Fruit fly (Drosophila melanogaster) whole organism, embryonic: ENCODE data around the gene Cyfip.

Experiments used
- Atf-2 ChIP-seq: fragments of 200-800 bp; sonication (Bioruptor generic); optimal IDR thresholded peaks from 2 replicates; lab custom pipeline; 2016; ENCODE audit warnings: missing biosample characterization, missing genetic modification characterization
- B-H2 ChIP-seq: fragments of 200-800 bp; sonication (Bioruptor generic); optimal IDR thresholded peaks from 2 replicates; lab custom pipeline; 2018; ENCODE audit warnings: missing biosample characterization, mild to moderate bottlenecking, missing genetic modification characterization
- CG10267 ChIP-seq: fragments of 200-800 bp; sonication (Bioruptor generic); optimal IDR thresholded peaks from 2 replicates; lab custom pipeline; 2018; ENCODE audit warnings: missing biosample characterization, mild to moderate bottlenecking, missing genetic modification characterization, moderate library complexity
- CG10366 ChIP-seq: fragments of 200-800 bp; sonication (Bioruptor generic); IDR thresholded peaks from 2 replicates; pipeline ENCODE4 v1.3.6; 2022; ENCODE audit warnings: missing biosample characterization, missing genetic modification characterization
- CG11398 ChIP-seq: fragments of 200-800 bp; sonication (Bioruptor generic); optimal IDR thresholded peaks from 2 replicates; lab custom pipeline; 2016; ENCODE audit warnings: missing biosample characterization, missing genetic modification characterization
- CG11696 ChIP-seq: fragments of 200-800 bp; sonication (Bioruptor generic); IDR thresholded peaks from 2 replicates; pipeline ENCODE4 v1.3.6; 2022; ENCODE audit warnings: missing biosample characterization, missing genetic modification characterization
- CG12071 ChIP-seq: fragments of 200-800 bp; sonication (Bioruptor generic); optimal IDR thresholded peaks from 3 replicates; lab custom pipeline; 2018; ENCODE audit warnings: missing biosample characterization, mild to moderate bottlenecking, missing genetic modification characterization
- CG1647 ChIP-seq: fragments of 200-800 bp; sonication (Bioruptor generic); optimal IDR thresholded peaks from 3 replicates; lab custom pipeline; 2016; ENCODE audit warnings: missing biosample characterization, missing genetic modification characterization
- CG17385 ChIP-seq: fragments of 200-800 bp; sonication (Bioruptor generic); optimal IDR thresholded peaks from 3 replicates; lab custom pipeline; 2018; ENCODE audit warnings: missing biosample characterization, mild to moderate bottlenecking, missing genetic modification characterization
- CG17568 ChIP-seq: fragments of 200-800 bp; sonication (Bioruptor generic); optimal IDR thresholded peaks from 2 replicates; lab custom pipeline; 2018; ENCODE audit warnings: missing biosample characterization, mild to moderate bottlenecking, missing genetic modification characterization, moderate library complexity
- CG18476 ChIP-seq: fragments of 200-800 bp; sonication (Bioruptor generic); optimal IDR thresholded peaks from 2 replicates; lab custom pipeline; 2016; ENCODE audit warnings: missing biosample characterization, mild to moderate bottlenecking, missing genetic modification characterization
- CG18599 ChIP-seq: fragments of 200-800 bp; sonication (Bioruptor generic); optimal IDR thresholded peaks from 3 replicates; lab custom pipeline; 2017; ENCODE audit warnings: missing biosample characterization, missing genetic modification characterization, mild to moderate bottlenecking, moderate library complexity, missing genetic modification reagents
- CG18764 ChIP-seq: fragments of 200-800 bp; sonication (Bioruptor generic); optimal IDR thresholded peaks from 3 replicates; lab custom pipeline; 2016; ENCODE audit warnings: missing biosample characterization, missing genetic modification characterization
- CG2202 ChIP-seq: fragments of 200-800 bp; sonication (Bioruptor generic); optimal IDR thresholded peaks from 2 replicates; lab custom pipeline; 2018; ENCODE audit warnings: missing biosample characterization, mild to moderate bottlenecking, missing genetic modification characterization
- CG32772 ChIP-seq: fragments of 200-800 bp; sonication (Bioruptor generic); IDR thresholded peaks from 2 replicates; pipeline ENCODE4 v1.3.6; 2022; ENCODE audit warnings: missing biosample characterization, missing genetic modification characterization
- CG4404 ChIP-seq: fragments of 200-800 bp; sonication (Bioruptor generic); IDR thresholded peaks from 2 replicates; pipeline ENCODE4 v1.3.6; 2022; ENCODE audit warnings: missing biosample characterization, missing genetic modification characterization
- CG6272 ChIP-seq: fragments of 200-800 bp; sonication (Bioruptor generic); IDR thresholded peaks from 2 replicates; pipeline ENCODE4 v1.3.6; 2022; ENCODE audit warnings: missing biosample characterization, missing genetic modification characterization
- CG7357 ChIP-seq: fragments of 200-800 bp; sonication (Bioruptor generic); IDR thresholded peaks from 3 replicates; pipeline ENCODE4 v1.3.6; 2022; ENCODE audit warnings: missing biosample characterization, missing genetic modification characterization
- CG9876 ChIP-seq: fragments of 200-800 bp; sonication (Bioruptor generic); optimal IDR thresholded peaks from 2 replicates; lab custom pipeline; 2016; ENCODE audit warnings: missing biosample characterization, missing genetic modification characterization
- CG9932 ChIP-seq: fragments of 200-800 bp; sonication (Bioruptor generic); IDR thresholded peaks from 2 replicates; pipeline ENCODE4 v1.3.6; 2022; ENCODE audit warnings: missing biosample characterization, missing genetic modification characterization
- CTCF ChIP-seq: fragments of 200-800 bp; sonication (Bioruptor generic); optimal IDR thresholded peaks from 2 replicates; lab custom pipeline; 2017; ENCODE audit warnings: missing biosample characterization, mild to moderate bottlenecking, missing genetic modification characterization, moderate library complexity
- Deaf1 ChIP-seq: fragments of 200-800 bp; optimal IDR thresholded peaks from 3 replicates; lab custom pipeline; 2019; ENCODE audit warnings: missing biosample characterization, mild to moderate bottlenecking, missing genetic modification characterization, moderate library complexity
- Elba2 ChIP-seq: fragments of 200-800 bp; sonication (Bioruptor generic); optimal IDR thresholded peaks from 3 replicates; lab custom pipeline; 2016; ENCODE audit warnings: missing biosample characterization, missing genetic modification characterization
- Hmr ChIP-seq: fragments of 200-800 bp; sonication (Bioruptor generic); optimal IDR thresholded peaks from 3 replicates; lab custom pipeline; 2017; ENCODE audit warnings: mild to moderate bottlenecking, missing biosample characterization, missing genetic modification reagents, missing genetic modification characterization
- Hr3 ChIP-seq: fragments of 200-800 bp; sonication (Bioruptor generic); optimal IDR thresholded peaks from 3 replicates; lab custom pipeline; 2016; ENCODE audit warnings: missing biosample characterization, missing genetic modification characterization
- Kr ChIP-seq: fragments of 200-800 bp; sonication (Bioruptor generic); optimal IDR thresholded peaks from 2 replicates; lab custom pipeline; 2017; ENCODE audit warnings: missing biosample characterization, mild to moderate bottlenecking, missing genetic modification characterization
- Myb ChIP-seq: fragments of 200-800 bp; sonication (Bioruptor generic); optimal IDR thresholded peaks from 2 replicates; lab custom pipeline; 2016; ENCODE audit warnings: missing biosample characterization, missing genetic modification characterization
- Trl ChIP-seq, 3 experiments: fragments of >200 bp in 2 of 3; fragments of 200-800 bp in 1 of 3; sonication (Bioruptor generic) in 1 of 3; optimal IDR thresholded peaks; 2 replicates in 1 of 3; 3 replicates in 2 of 3; lab custom pipeline; 2016 to 2017; ENCODE audit warnings: missing biosample characterization in 1 of 3, missing genetic modification characterization in 1 of 3
- Usf ChIP-seq: fragments of 200-800 bp; sonication (Bioruptor generic); optimal IDR thresholded peaks from 2 replicates; lab custom pipeline; 2017; ENCODE audit warnings: missing genotype, missing biosample characterization, missing genetic modification characterization
- abd-A ChIP-seq: fragments of 200-800 bp; sonication (Bioruptor generic); optimal IDR thresholded peaks from 3 replicates; lab custom pipeline; 2019; ENCODE audit warnings: missing biosample characterization, mild to moderate bottlenecking, missing genetic modification characterization, moderate library complexity
- ase ChIP-seq: fragments of 200-800 bp; sonication (Bioruptor generic); IDR thresholded peaks from 3 replicates; pipeline ENCODE4 v1.3.6; 2022; ENCODE audit warnings: missing biosample characterization, missing genetic modification characterization
- chm ChIP-seq: fragments of 200-800 bp; sonication (Bioruptor generic); IDR thresholded peaks from 2 replicates; pipeline ENCODE4 v1.3.6; 2022; ENCODE audit warnings: missing biosample characterization, missing genetic modification characterization
- dmrt11E ChIP-seq: fragments of 200-800 bp; sonication (Bioruptor generic); optimal IDR thresholded peaks from 3 replicates; lab custom pipeline; 2018; ENCODE audit warnings: missing biosample characterization, mild to moderate bottlenecking, missing genetic modification characterization, moderate library complexity
- dpn ChIP-seq, 2 experiments: fragments of 200-800 bp; sonication (Bioruptor generic); optimal IDR thresholded peaks; 3 replicates each; lab custom pipeline; 2016; ENCODE audit warnings: missing biosample characterization in 2 of 2, missing genetic modification characterization in 2 of 2
- en ChIP-seq: fragments of 200-800 bp; sonication (Bioruptor generic); optimal IDR thresholded peaks from 2 replicates; lab custom pipeline; 2016; ENCODE audit warnings: missing biosample characterization, missing genetic modification characterization
- fd64A ChIP-seq: fragments of 200-800 bp; sonication (Bioruptor generic); optimal IDR thresholded peaks from 3 replicates; lab custom pipeline; 2018; ENCODE audit warnings: missing biosample characterization, mild to moderate bottlenecking, missing genetic modification characterization
- gcm2 ChIP-seq: fragments of 200-800 bp; sonication (Bioruptor generic); optimal IDR thresholded peaks from 2 replicates; lab custom pipeline; 2016; ENCODE audit warnings: missing biosample characterization, missing genetic modification characterization
- h ChIP-seq: fragments of >200 bp; optimal IDR thresholded peaks from 2 replicates; lab custom pipeline; 2017
- inv ChIP-seq: fragments of 200-800 bp; sonication (Bioruptor generic); IDR thresholded peaks from 2 replicates; pipeline ENCODE4 v1.3.6; 2022; ENCODE audit warnings: missing biosample characterization, missing genetic modification characterization; ENCODE audit not compliant: partially characterized antibody
- ken ChIP-seq: fragments of 200-800 bp; sonication (Bioruptor generic); IDR thresholded peaks from 3 replicates; pipeline ENCODE4 v1.3.6; 2022; ENCODE audit warnings: missing biosample characterization, missing genetic modification characterization
- kni ChIP-seq: fragments of 200-800 bp; sonication (Bioruptor generic); optimal IDR thresholded peaks from 3 replicates; lab custom pipeline; 2017; ENCODE audit warnings: mild to moderate bottlenecking, missing biosample characterization, missing genetic modification reagents, missing genetic modification characterization
- onecut ChIP-seq: fragments of 200-800 bp; sonication (Bioruptor generic); IDR thresholded peaks from 2 replicates; pipeline ENCODE4 v1.3.6; 2022; ENCODE audit warnings: missing biosample characterization, missing genetic modification characterization
- pb ChIP-seq: fragments of 200-800 bp; sonication (Bioruptor generic); optimal IDR thresholded peaks from 3 replicates; lab custom pipeline; 2016; ENCODE audit warnings: missing biosample characterization, missing genetic modification characterization
- pros ChIP-seq: fragments of 200-800 bp; sonication (Bioruptor generic); optimal IDR thresholded peaks from 3 replicates; lab custom pipeline; 2019; ENCODE audit warnings: missing biosample characterization, mild to moderate bottlenecking, missing genetic modification characterization, moderate library complexity
- sd ChIP-seq: fragments of 200-800 bp; sonication (Bioruptor generic); optimal IDR thresholded peaks from 3 replicates; lab custom pipeline; 2018; ENCODE audit warnings: missing biosample characterization, mild to moderate bottlenecking, missing genetic modification characterization, moderate library complexity
- ssp ChIP-seq: fragments of 200-800 bp; sonication (Bioruptor generic); IDR thresholded peaks from 2 replicates; pipeline ENCODE4 v1.3.6; 2022; ENCODE audit warnings: missing biosample characterization, missing genetic modification characterization
- stc ChIP-seq: fragments of 200-800 bp; sonication (Bioruptor generic); IDR thresholded peaks from 2 replicates; pipeline ENCODE4 v1.3.6; 2022; ENCODE audit warnings: missing biosample characterization, missing genetic modification characterization
- tgo ChIP-seq: fragments of 200-800 bp; sonication (Bioruptor generic); IDR thresholded peaks from 3 replicates; pipeline ENCODE4 v1.3.6; 2022; ENCODE audit warnings: missing biosample characterization, missing genetic modification characterization
- wek ChIP-seq: fragments of 200-800 bp; sonication (Bioruptor generic); optimal IDR thresholded peaks from 3 replicates; lab custom pipeline; 2018; ENCODE audit warnings: missing biosample characterization, mild to moderate bottlenecking, missing genetic modification characterization, moderate library complexity
- wor ChIP-seq: fragments of 200-800 bp; sonication (Bioruptor generic); IDR thresholded peaks from 2 replicates; pipeline ENCODE4 v1.3.6; 2022; ENCODE audit warnings: missing biosample characterization, missing genetic modification characterization

Cyfip gene

DNA sequence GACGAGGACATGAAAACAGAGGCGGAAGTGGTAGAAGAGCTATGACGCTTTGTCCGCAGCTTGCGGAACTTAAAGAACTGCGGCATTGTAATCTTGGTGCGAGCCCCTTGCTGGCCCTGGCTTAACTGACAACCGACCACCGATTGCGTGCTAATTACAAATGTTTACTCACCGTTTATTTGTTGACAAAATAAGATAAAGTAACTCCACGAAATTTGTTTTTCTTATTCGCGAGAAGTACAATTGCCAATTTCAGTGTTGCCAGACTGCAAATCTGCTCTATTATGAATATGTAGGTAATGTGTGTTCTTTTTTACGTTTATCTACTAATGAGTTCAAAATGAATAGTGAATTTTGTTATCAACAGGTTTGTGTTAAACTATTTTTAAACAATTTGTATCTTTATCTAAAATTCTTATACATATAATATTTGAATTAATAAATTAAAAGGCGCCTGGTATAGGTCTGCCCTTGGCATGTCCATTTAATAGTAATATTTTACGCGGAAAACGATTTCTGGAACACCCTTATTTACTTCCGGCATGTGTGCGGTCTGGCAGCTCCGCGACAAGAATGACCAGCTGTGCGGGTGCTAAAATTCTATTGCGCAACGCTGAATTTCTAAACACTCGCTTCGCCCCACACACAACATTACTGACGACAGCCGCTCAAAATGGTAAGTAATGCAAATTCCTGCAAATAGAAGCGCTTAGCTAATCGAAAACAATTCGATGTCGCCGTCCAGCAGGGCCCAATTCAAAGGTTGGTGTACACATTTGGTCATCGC lies 23.8 kb downstream of the Cyfip start, which contains the start of the genes Atg4b and Hibch (continued):
- TF ChIP-seq wek (GFP tag; lab: Kevin White, UChicago) (peak; percentile 79), Trl (optimal IDR thresholded peaks at IDR 0.05; lab: Kevin White, UChicago) (no peak), Trl (GFP tag; optimal IDR thresholded peaks at IDR 0.05; lab: Kevin White, UChicago) (no peak), CG18764 (GFP tag; lab: Kevin White, UChicago) (peak; percentile 73), Usf (GFP tag; lab: Kevin White, UChicago) (peak; percentile 52), CG10267 (tag; lab: Kevin White, UChicago) (peak; percentile 81), onecut (GFP tag; lab: Robert Waterston, UW) (peak; percentile 49), inv (GFP tag; lab: Robert Waterston, UW) (no peak), fd64A (no peak), ase (GFP tag; lab: Robert Waterston, UW) (peak; percentile 66; the same call in 2 of the 3 replicates), CG4404 (GFP tag; lab: Robert Waterston, UW) (peak; percentile 87), B-H2 (GFP tag; lab: Kevin White, UChicago) (peak; percentile 88), tgo (GFP tag; lab: Robert Waterston, UW) (peak; percentile 72), dmrt11E (peak; percentile 78), CG7357 (GFP tag; lab: Robert Waterston, UW) (peak; percentile 68), h (no peak), Hmr (GFP tag; lab: Kevin White, UChicago) (no peak), CG6272 (GFP tag; lab: Robert Waterston, UW) (peak; percentile 77), CG17385 (GFP tag; lab: Kevin White, UChicago) (peak; percentile 64), gcm2 (peak; percentile 4), Atf-2 (GFP tag; lab: Kevin White, UChicago) (no peak), CG10366 (GFP tag; lab: Robert Waterston, UW) (peak; percentile 74), CTCF (GFP tag; lab: Kevin White, UChicago) (no peak), CG17568 (GFP tag; lab: Kevin White, UChicago) (no peak), pros (GFP tag; lab: Kevin White, UChicago) (no peak), Hr3 (GFP tag; lab: Kevin White, UChicago) (peak; percentile 84), en (GFP tag; lab: Kevin White, UChicago) (no peak), Deaf1 (no peak), Kr (GFP tag; lab: Kevin White, UChicago) (no peak), stc (GFP tag; lab: Robert Waterston, UW) (peak; percentile 74), CG11696 (GFP tag; lab: Robert Waterston, UW) (peak; percentile 48; the same call in 1 of the 2 replicates), kni (GFP tag; lab: Kevin White, UChicago) (peak; percentile 77), CG18599 (GFP tag; lab: Kevin White, UChicago) (peak; percentile 91), CG9932 (GFP tag; lab: Robert Waterston, UW) (peak; percentile 94), dpn (GFP tag; optimal IDR thresholded peaks at IDR 0.05; lab: Kevin White, UChicago) (peak in 1 of 2 experiments; percentile 75), CG32772 (GFP tag; lab: Robert Waterston, UW) (peak; percentile 62), CG18476 (GFP tag; lab: Kevin White, UChicago) (peak; percentile 64), sd (tag; lab: Kevin White, UChicago) (no peak), abd-A (no peak), CG12071 (no peak), wor (GFP tag; lab: Robert Waterston, UW) (peak; percentile 18; the same call in 1 of the 2 replicates), ken (GFP tag; lab: Robert Waterston, UW) (peak; percentile 78; the same call in 2 of the 3 replicates), ssp (GFP tag; lab: Robert Waterston, UW) (peak; percentile 75), CG9876 (GFP tag; lab: Kevin White, UChicago) (no peak), chm (GFP tag; lab: Robert Waterston, UW) (0 out of 2 replicates have a peak, but pooled peaks have one; percentile 42), CG2202 (tag; lab: Kevin White, UChicago) (peak; percentile 48), CG1647 (GFP tag; lab: Kevin White, UChicago) (peak; percentile 8), pb (GFP tag; lab: Kevin White, UChicago) (no peak), CG11398 (GFP tag; lab: Kevin White, UChicago) (no peak), Elba2 (GFP tag; lab: Kevin White, UChicago) (peak; percentile 84), Myb (GFP tag; lab: Kevin White, UChicago) (peak; percentile 15)
